Fruit fly (Drosophila melanogaster): ENCODE results near the gene CG5139.

DNA sequence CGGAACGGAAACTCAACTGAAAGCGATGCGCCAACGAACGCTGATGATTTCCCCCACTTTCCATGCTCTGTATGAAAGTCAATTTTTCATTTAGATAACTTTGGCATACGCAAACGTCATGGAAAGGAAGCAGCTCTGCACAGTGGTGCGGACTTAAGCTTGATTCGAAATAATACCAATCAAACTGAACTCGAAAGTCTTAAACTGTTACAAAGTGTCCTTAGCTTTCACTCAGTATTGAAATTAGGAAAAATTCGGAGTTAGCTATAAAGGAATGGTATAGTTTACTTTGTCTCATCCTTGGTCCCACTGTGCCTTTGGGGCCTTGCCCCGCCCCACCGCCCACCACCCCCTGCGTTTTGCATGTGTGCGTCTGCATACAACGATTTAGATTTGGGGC is 8.4 kb upstream of the CG5139 start:
- TF ChIP-seq Hr78 (GFP tag; optimal IDR thresholded peaks at IDR 0.05) (no peak), Jra (GFP tag; optimal IDR thresholded peaks at IDR 0.05) (no peak)

All from whole organism, wandering third instar larva.